Worm (Caenorhabditis elegans) whole organism, L2 larva: Measurements from ENCODE around the gene srd-27.
"Not testable (repeated sequence)": the region's sequence is repeated elsewhere in the genome, so short reads cannot be mapped to it uniquely, and the experiment has no call there.

Experiments
- egl-27 ChIP-seq: sonication (generic microtip); optimal IDR thresholded peaks from 3 replicates; lab custom pipeline; 2017; ENCODE audit warnings: missing biosample characterization, missing genetic modification reagents, missing genetic modification characterization
- elt-1 ChIP-seq: fragments of 150-350 bp; optimal IDR thresholded peaks from 2 replicates; lab custom pipeline; 2014; ENCODE audit warnings: missing biosample characterization, missing genetic modification characterization
- nhr-11 ChIP-seq: fragments of 150-350 bp; optimal IDR thresholded peaks from 2 replicates; lab custom pipeline; 2014; ENCODE audit warnings: missing biosample characterization, missing genetic modification characterization
- snpc-4 ChIP-seq: fragments of 150-350 bp; optimal IDR thresholded peaks from 2 replicates; lab custom pipeline; 2014; ENCODE audit warnings: missing biosample characterization, missing genetic modification characterization
- unc-62 ChIP-seq: fragments of 150-350 bp; optimal IDR thresholded peaks from 2 replicates; lab custom pipeline; 2014; ENCODE audit warnings: missing biosample characterization, missing genetic modification reagents, missing genetic modification characterization

DNA sequence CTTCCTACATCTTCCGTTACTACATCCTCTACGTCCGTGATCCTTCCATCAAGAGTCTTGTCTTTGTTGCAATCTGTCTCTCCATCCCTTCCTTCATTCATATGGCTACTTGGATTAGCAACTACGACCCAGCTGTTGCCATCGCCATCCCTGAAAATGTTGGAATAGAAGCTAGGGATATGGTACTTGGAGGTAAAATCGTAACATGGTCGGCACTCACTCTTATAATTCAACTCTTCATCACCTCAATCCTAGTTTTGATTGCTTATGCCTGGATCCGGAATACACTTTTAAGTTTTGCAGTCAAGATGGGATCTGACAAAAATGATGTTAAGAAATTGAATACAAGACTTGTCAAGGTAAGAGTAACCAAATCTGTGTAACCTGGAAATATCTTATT lies 569 bp downstream of the srd-27 start, which contains the start of gene T26E4.18:
- TF ChIP-seq nhr-11 (tag; lab: Kevin White, UChicago); elt-1; egl-27 (tag; lab: Kevin White, UChicago); snpc-4 (tag; lab: Kevin White, UChicago); unc-62 (GFP tag; lab: Kevin White, UChicago): not testable (repeated sequence)
